In the genomic region with DNA sequence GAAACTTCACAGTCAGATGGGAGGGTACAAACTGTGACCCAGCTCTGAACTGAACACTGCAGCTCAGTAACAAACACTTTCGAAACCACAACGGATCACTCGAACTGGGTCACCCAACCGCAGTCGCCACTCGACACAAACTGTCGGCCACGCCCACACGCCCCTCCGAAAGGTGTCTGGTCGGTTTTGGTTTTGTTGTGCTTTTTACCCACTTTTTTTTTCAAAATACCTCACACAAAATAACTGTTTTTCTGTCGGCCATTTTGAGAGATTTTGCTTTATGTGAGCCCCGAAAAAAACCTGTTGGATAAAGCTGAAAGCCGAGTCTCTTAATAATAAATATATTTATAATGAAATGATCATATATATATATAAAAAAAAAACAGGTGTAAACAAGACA, we compare ENCODE assay signal across 2 fruit fly cellular contexts.
TF ChIP-seq lines count a peak whose summit lies in the region.

A gene (minus strand): TSS at position 33 of the 400 bp plus-strand sequence.

TF ChIP-seq in whole organism, embryonic, 481 proteins besides CTCF, POLR2A, EP300 and RAD21 (continued from another document):
- no peak for TF ChIP-seq lilli (GFP tag; optimal IDR thresholded peaks at IDR 0.05; lab: Kevin White, UChicago)
- no peak for TF ChIP-seq dmrt11E (tag; optimal IDR thresholded peaks at IDR 0.05; lab: Kevin White, UChicago)
- TF ChIP-seq p53 (GFP tag; optimal IDR thresholded peaks at IDR 0.05; lab: Kevin White, UChicago), result no peak
- peak; percentile 33 for TF ChIP-seq oc (tag; optimal IDR thresholded peaks at IDR 0.05; lab: Kevin White, UChicago)
- peak; percentile 23 for TF ChIP-seq abd-A (tag; optimal IDR thresholded peaks at IDR 0.05; lab: Kevin White, UChicago)
- no peak for TF ChIP-seq stc (GFP tag; IDR thresholded peaks at IDR 0.05; lab: Robert Waterston, UW)
- 0 out of 4 replicates have a peak, but pooled peaks have one; percentile 25 for TF ChIP-seq chinmo (GFP tag; IDR thresholded peaks at IDR 0.05; lab: Robert Waterston, UW; ENCODE audit: partially characterized antibody)
TF ChIP-seq in whole organism, embryonic: peak in this region for 9.

TF ChIP-seq in whole organism, prepupa, 60 proteins besides CTCF, POLR2A, EP300 and RAD21 (continued from another document):
- no peak for TF ChIP-seq Smox (GFP tag; optimal IDR thresholded peaks at IDR 0.05; lab: Kevin White, UChicago)
- no peak for TF ChIP-seq Ets96B (tag; optimal IDR thresholded peaks at IDR 0.05; lab: Kevin White, UChicago)
- TF ChIP-seq eg (GFP tag; IDR thresholded peaks at IDR 0.05; lab: Robert Waterston, UW), result peak; percentile 58; the same call in 1 of the 3 replicates
- TF ChIP-seq CG15336 (GFP tag; IDR thresholded peaks at IDR 0.05; lab: Robert Waterston, UW), result 0 out of 2 replicates have a peak, but pooled peaks have one; percentile 17
